Worm (Caenorhabditis elegans): Measurements from ENCODE around the gene nspc-20.

ce11 chrX:14496545-14496944 is 33.5 kb downstream of the nspc-20 start:
- TF ChIP-seq mab-5 (tag; optimal IDR thresholded peaks at IDR 0.05) (no peak), nhr-12 (tag; optimal IDR thresholded peaks at IDR 0.05) (no peak), lsy-2 (tag; optimal IDR thresholded peaks at IDR 0.05) (no peak), nhr-28 (tag; optimal IDR thresholded peaks at IDR 0.05) (no peak), snpc-4 (tag; optimal IDR thresholded peaks at IDR 0.05) (no peak)
